Fruit fly (Drosophila melanogaster) whole organism, pupa: Measurements from ENCODE around the gene Gr93a.

Experiments
- CG10348 ChIP-seq: fragments of 200-800 bp; sonication (Bioruptor generic); IDR thresholded peaks from 2 replicates; pipeline ENCODE4 v1.3.6; 2022; ENCODE audit warnings: missing biosample characterization, missing genetic modification characterization
- CG12605 ChIP-seq: fragments of 200-800 bp; sonication (Bioruptor generic); IDR thresholded peaks from 2 replicates; pipeline ENCODE4 v1.3.6; 2022; ENCODE audit warnings: missing biosample characterization, missing genetic modification characterization
- CG13204 ChIP-seq: fragments of 200-800 bp; sonication (Bioruptor generic); optimal IDR thresholded peaks from 2 replicates; lab custom pipeline; 2018; ENCODE audit warnings: missing biosample characterization, mild to moderate bottlenecking, missing genetic modification characterization, moderate library complexity
- CG14655 ChIP-seq: fragments of 200-800 bp; sonication (Bioruptor generic); optimal IDR thresholded peaks from 3 replicates; lab custom pipeline; 2017; ENCODE audit warnings: mild to moderate bottlenecking, missing biosample characterization, missing genetic modification reagents, missing genetic modification characterization
- CG15710 ChIP-seq: fragments of 200-800 bp; sonication (Bioruptor generic); optimal IDR thresholded peaks from 2 replicates; lab custom pipeline; 2018; ENCODE audit warnings: missing biosample characterization, mild to moderate bottlenecking, missing genetic modification characterization, moderate library complexity
- CG17806 ChIP-seq: fragments of 200-800 bp; sonication (Bioruptor generic); optimal IDR thresholded peaks from 2 replicates; lab custom pipeline; 2018; ENCODE audit warnings: missing biosample characterization, mild to moderate bottlenecking, missing genetic modification characterization, moderate library complexity
- CG32121 ChIP-seq: fragments of 200-800 bp; sonication (Bioruptor generic); IDR thresholded peaks from 2 replicates; pipeline ENCODE4 v1.3.6; 2022; ENCODE audit warnings: missing biosample characterization, missing genetic modification characterization
- CG34367 ChIP-seq: fragments of 200-800 bp; sonication (Bioruptor generic); optimal IDR thresholded peaks from 2 replicates; lab custom pipeline; 2018; ENCODE audit warnings: missing biosample characterization, mild to moderate bottlenecking, missing genetic modification characterization
- CG4496 ChIP-seq: fragments of 200-800 bp; sonication (Bioruptor generic); IDR thresholded peaks from 3 replicates; pipeline ENCODE4 v1.3.6; 2022; ENCODE audit warnings: missing biosample characterization, missing genetic modification characterization
- CG8159 ChIP-seq: fragments of 200-800 bp; sonication (Bioruptor generic); optimal IDR thresholded peaks from 3 replicates; lab custom pipeline; 2018; ENCODE audit warnings: missing biosample characterization, mild to moderate bottlenecking, missing genetic modification characterization, moderate library complexity
- CG8301 ChIP-seq: fragments of 200-800 bp; sonication (Bioruptor generic); optimal IDR thresholded peaks from 2 replicates; lab custom pipeline; 2018; ENCODE audit warnings: missing biosample characterization, mild to moderate bottlenecking, missing genetic modification characterization
- CG9948 ChIP-seq: fragments of 200-800 bp; sonication (Bioruptor generic); optimal IDR thresholded peaks from 2 replicates; lab custom pipeline; 2018; ENCODE audit warnings: missing biosample characterization, mild to moderate bottlenecking, missing genetic modification characterization, moderate library complexity
- D1 ChIP-seq: fragments of 200-800 bp; sonication (Bioruptor generic); optimal IDR thresholded peaks from 2 replicates; lab custom pipeline; 2018; ENCODE audit warnings: missing biosample characterization, mild to moderate bottlenecking, missing genetic modification characterization, moderate library complexity
- EcR ChIP-seq: fragments of 200-800 bp; sonication (Bioruptor generic); optimal IDR thresholded peaks from 3 replicates; lab custom pipeline; 2019; ENCODE audit warnings: missing biosample characterization, missing genetic modification characterization, mild to moderate bottlenecking, moderate library complexity, missing genetic modification reagents
- Ets98B ChIP-seq: fragments of 200-800 bp; sonication (Bioruptor generic); IDR thresholded peaks from 2 replicates; pipeline ENCODE4 v1.3.6; 2022; ENCODE audit warnings: missing biosample characterization, missing genetic modification characterization
- Pif1A ChIP-seq: fragments of 200-800 bp; sonication (Bioruptor generic); optimal IDR thresholded peaks from 3 replicates; lab custom pipeline; 2016; ENCODE audit warnings: missing biosample characterization, missing genetic modification characterization
- Pif1B ChIP-seq: fragments of 200-800 bp; sonication (Bioruptor generic); optimal IDR thresholded peaks from 3 replicates; lab custom pipeline; 2016; ENCODE audit warnings: missing biosample characterization, missing genetic modification characterization
- Snoo ChIP-seq: fragments of 200-800 bp; sonication (Bioruptor generic); optimal IDR thresholded peaks from 3 replicates; lab custom pipeline; 2017; ENCODE audit warnings: missing biosample characterization, mild to moderate bottlenecking, missing genetic modification characterization, inconsistent platforms
- fd96Ca ChIP-seq: fragments of 200-800 bp; sonication (Bioruptor generic); IDR thresholded peaks from 3 replicates; pipeline ENCODE4 v1.3.6; 2022; ENCODE audit warnings: missing biosample characterization, missing genetic modification characterization
- gl ChIP-seq: fragments of 200-800 bp; sonication (Bioruptor generic); optimal IDR thresholded peaks from 2 replicates; lab custom pipeline; 2018; ENCODE audit warnings: missing biosample characterization, mild to moderate bottlenecking, missing genetic modification characterization
- rn ChIP-seq: fragments of 200-800 bp; sonication (Bioruptor generic); IDR thresholded peaks from 2 replicates; pipeline ENCODE4 v1.3.6; 2022; ENCODE audit warnings: missing biosample characterization, missing genetic modification characterization

Gr93a gene

DNA sequence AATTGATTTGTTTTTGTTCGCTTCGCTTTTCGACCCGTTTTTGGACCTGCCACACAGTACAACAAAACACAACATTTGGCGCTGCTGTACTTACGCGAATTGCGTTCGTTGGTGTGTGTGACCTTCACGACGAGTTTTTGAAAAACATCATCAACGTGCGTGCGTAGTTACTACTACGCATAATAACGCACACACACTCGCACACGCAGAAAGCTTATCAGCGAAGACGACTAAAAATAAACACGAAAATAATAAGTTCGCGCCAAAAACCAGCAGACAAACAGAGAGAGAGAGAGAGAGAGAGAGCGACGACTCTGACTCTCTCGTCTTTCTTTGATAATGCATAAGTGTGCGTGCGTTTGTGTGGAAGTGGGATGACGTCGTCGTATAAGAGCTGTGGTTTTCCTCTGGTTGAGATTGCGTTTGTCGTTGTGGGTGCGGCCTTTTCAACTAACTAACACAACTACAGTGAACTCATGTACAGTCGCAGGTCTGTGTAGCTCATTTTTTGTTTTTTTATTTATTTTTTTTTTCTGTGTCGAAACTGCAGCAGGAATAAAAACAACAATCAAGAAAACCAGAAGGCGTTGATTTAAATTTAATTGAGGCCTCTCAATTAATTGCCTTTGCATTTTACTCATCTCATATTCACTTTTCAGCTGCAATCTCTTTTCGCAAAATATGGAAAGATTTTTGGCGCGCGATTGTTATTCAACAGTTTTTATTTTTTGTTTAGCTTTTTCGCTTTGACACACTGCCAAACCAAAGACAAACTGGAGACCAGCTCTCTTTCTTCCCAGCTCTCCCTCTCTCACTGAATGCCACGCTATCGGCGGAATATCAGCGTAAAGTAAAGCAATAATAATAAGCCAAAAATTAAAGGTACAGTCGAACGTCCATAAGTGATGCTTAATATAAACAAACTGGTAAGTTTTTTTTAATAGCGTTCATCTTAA, 21.6 kb downstream of the Gr93a start:
- TF ChIP-seq CG13204 (GFP tag; lab: Kevin White, UChicago) (peak; percentile 25), CG14655 (GFP tag; lab: Kevin White, UChicago) (peak; percentile 27), rn (0 out of 2 replicates have a peak, but pooled peaks have one; percentile 28), EcR (peak; percentile 88), D1 (tag; lab: Kevin White, UChicago) (no peak), Pif1B (GFP tag; lab: Kevin White, UChicago) (peak; percentile 78), CG9948 (tag; lab: Kevin White, UChicago) (peak; percentile 36), gl (tag; lab: Kevin White, UChicago) (no peak), CG10348 (GFP tag; lab: Robert Waterston, UW) (no peak), CG34367 (peak; percentile 1), Snoo (tag; lab: Kevin White, UChicago) (peak; percentile 42), CG32121 (GFP tag; lab: Robert Waterston, UW) (peak; percentile 67; the same call in 1 of the 2 replicates), fd96Ca (GFP tag; lab: Robert Waterston, UW) (peak; percentile 52; the same call in 2 of the 3 replicates), CG8301 (no peak), CG17806 (no peak), Pif1A (peak; percentile 66), CG15710 (tag; lab: Kevin White, UChicago) (peak; percentile 50), Ets98B (GFP tag; lab: Robert Waterston, UW) (peak; percentile 68; the same call in 1 of the 2 replicates), CG8159 (tag; lab: Kevin White, UChicago) (peak; percentile 61), CG12605 (GFP tag; lab: Robert Waterston, UW) (peak; percentile 66), CG4496 (GFP tag; lab: Robert Waterston, UW) (peak; percentile 39; the same call in 2 of the 3 replicates)

- TF ChIP-seq CG34367 (no peak), fd96Ca (GFP tag; lab: Robert Waterston, UW) (no peak), CG4496 (GFP tag; lab: Robert Waterston, UW) (no peak), D1 (tag; lab: Kevin White, UChicago) (no peak), CG10348 (GFP tag; lab: Robert Waterston, UW) (no peak), Pif1B (GFP tag; lab: Kevin White, UChicago) (no peak), CG8301 (no peak), Snoo (tag; lab: Kevin White, UChicago) (no peak), CG15710 (tag; lab: Kevin White, UChicago) (no peak)
Observed at dm6 chr3R:21854574-21855468, 22.5 kb downstream of the Gr93a start.

DNA sequence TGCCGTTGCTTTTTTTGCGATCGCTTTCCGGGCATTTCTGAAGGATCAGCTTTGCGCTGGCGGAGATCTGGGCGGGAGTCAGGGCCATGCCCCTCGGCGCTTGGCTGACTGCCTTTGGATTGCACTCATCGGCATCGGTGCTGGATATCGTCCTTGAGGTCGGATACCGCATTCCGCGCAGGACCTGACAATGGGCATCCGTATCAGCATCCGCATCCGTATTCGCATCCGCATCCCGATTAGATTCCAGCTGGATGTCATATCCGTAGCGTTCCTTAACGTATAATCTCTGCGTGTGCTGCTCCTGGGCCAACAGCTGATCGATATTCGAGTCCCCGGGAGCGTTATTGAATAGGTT, 23.1 kb downstream of the Gr93a start:
- TF ChIP-seq CG10348 (GFP tag; lab: Robert Waterston, UW) (no peak), CG8301 (no peak), fd96Ca (GFP tag; lab: Robert Waterston, UW) (peak; percentile 63; the same call in 2 of the 3 replicates)

dm6 chr3R:21856098-21856872, 24.0 kb downstream of the Gr93a start, which contains the start of gene glec:
Gene glec, minus strand, starts transcription at chr3R:21856266.
- TF ChIP-seq CG10348 (GFP tag; lab: Robert Waterston, UW) = no peak
- TF ChIP-seq Pif1A = peak; percentile 58
- TF ChIP-seq gl (tag; lab: Kevin White, UChicago) = peak; percentile 39
- peak; percentile 21 for TF ChIP-seq CG13204 (GFP tag; lab: Kevin White, UChicago)
- TF ChIP-seq Snoo (tag; lab: Kevin White, UChicago) = peak; percentile 35
- TF ChIP-seq rn = no peak
- TF ChIP-seq D1 (tag; lab: Kevin White, UChicago) = no peak
- no peak for TF ChIP-seq CG8301
- peak; percentile 59; the same call in 2 of the 3 replicates for TF ChIP-seq fd96Ca (GFP tag; lab: Robert Waterston, UW)
- peak; percentile 34 for TF ChIP-seq Pif1B (GFP tag; lab: Kevin White, UChicago)
- TF ChIP-seq CG9948 (tag; lab: Kevin White, UChicago) = peak; percentile 11
- TF ChIP-seq CG32121 (GFP tag; lab: Robert Waterston, UW) = no peak
- peak; percentile 7 for TF ChIP-seq CG14655 (GFP tag; lab: Kevin White, UChicago)
- no peak for TF ChIP-seq CG8159 (tag; lab: Kevin White, UChicago)
- peak; percentile 9 for TF ChIP-seq CG17806
- TF ChIP-seq CG34367 = no peak
- peak; percentile 55 for TF ChIP-seq CG4496 (GFP tag; lab: Robert Waterston, UW)
- peak; percentile 41 for TF ChIP-seq CG15710 (tag; lab: Kevin White, UChicago)
- TF ChIP-seq EcR = peak; percentile 58
- TF ChIP-seq Ets98B (GFP tag; lab: Robert Waterston, UW) = no peak; the same call in none of the 2 replicates
- TF ChIP-seq CG12605 (GFP tag; lab: Robert Waterston, UW) = peak; percentile 70
- TF ChIP-seq, all 21 proteins: peak for 13
